Worm (Caenorhabditis elegans) whole organism, midembryonic: Measurements from ENCODE around the gene F56H9.2.

ENCODE experiments used
- med-1 ChIP-seq: sonication (generic microtip); optimal IDR thresholded peaks from 2 replicates; lab custom pipeline; 2017; ENCODE audit warnings: missing genetic modification characterization, mild to moderate bottlenecking, missing compliant biosample characterization, antibody characterized with exemption, missing genetic modification reagents; ENCODE audit not compliant: insufficient read depth
- tab-1 ChIP-seq: fragments of 200-800 bp; sonication (Bioruptor generic); IDR thresholded peaks from 2 replicates; pipeline ENCODE4 v1.3.6; 2022; ENCODE audit warnings: missing genetic modification characterization, missing compliant biosample characterization

- TF ChIP-seq med-1 (GFP tag; lab: Kevin White, UChicago) (no peak), tab-1 (GFP tag; lab: Robert Waterston, UW) (no peak)
Measured at ce11 chrV:12588030-12588429, 49.4 kb upstream of the F56H9.2 start, which contains the start of gene C14C10.1.
